Fruit fly (Drosophila melanogaster) whole organism, embryonic: ENCODE data around the gene CG31098.

ENCODE experiments used
- BtbVII ChIP-seq: fragments of 200-800 bp; sonication (Bioruptor generic); optimal IDR thresholded peaks from 3 replicates; lab custom pipeline; 2017; ENCODE audit warnings: missing biosample characterization, mild to moderate bottlenecking, missing genetic modification characterization
- CG10209 ChIP-seq: fragments of 200-800 bp; sonication (Bioruptor generic); optimal IDR thresholded peaks from 3 replicates; lab custom pipeline; 2017; ENCODE audit warnings: missing biosample characterization, mild to moderate bottlenecking, missing genetic modification characterization, missing genetic modification reagents
- CG10543 ChIP-seq: fragments of 200-800 bp; sonication (Bioruptor generic); optimal IDR thresholded peaks from 3 replicates; lab custom pipeline; 2017; ENCODE audit warnings: missing biosample characterization, mild to moderate bottlenecking, missing genetic modification characterization, moderate library complexity
- CG12219 ChIP-seq: fragments of 200-800 bp; sonication (Bioruptor generic); optimal IDR thresholded peaks from 3 replicates; lab custom pipeline; 2018; ENCODE audit warnings: missing biosample characterization, mild to moderate bottlenecking, missing genetic modification characterization
- CG12659 ChIP-seq: fragments of 200-800 bp; sonication (Bioruptor generic); optimal IDR thresholded peaks from 3 replicates; lab custom pipeline; 2017; ENCODE audit warnings: mild to moderate bottlenecking, missing biosample characterization, missing genetic modification reagents, missing genetic modification characterization
- CG13296 ChIP-seq: fragments of 200-800 bp; sonication (Bioruptor generic); optimal IDR thresholded peaks from 3 replicates; lab custom pipeline; 2018; ENCODE audit warnings: missing biosample characterization, mild to moderate bottlenecking, missing genetic modification characterization
- CG15514 ChIP-seq: fragments of 200-800 bp; sonication (Bioruptor generic); optimal IDR thresholded peaks from 3 replicates; lab custom pipeline; 2017; ENCODE audit warnings: missing biosample characterization, missing genetic modification characterization, mild to moderate bottlenecking, moderate library complexity, missing genetic modification reagents
- CG16863 ChIP-seq: fragments of 200-800 bp; sonication (Bioruptor generic); optimal IDR thresholded peaks from 3 replicates; lab custom pipeline; 2016; ENCODE audit warnings: missing biosample characterization, missing genetic modification characterization
- CG18599 ChIP-seq: fragments of 200-800 bp; sonication (Bioruptor generic); optimal IDR thresholded peaks from 3 replicates; lab custom pipeline; 2017; ENCODE audit warnings: missing biosample characterization, missing genetic modification characterization, mild to moderate bottlenecking, moderate library complexity, missing genetic modification reagents
- CG2120 ChIP-seq: fragments of 200-800 bp; sonication (Bioruptor generic); optimal IDR thresholded peaks from 3 replicates; lab custom pipeline; 2016; ENCODE audit warnings: missing biosample characterization, missing genetic modification characterization
- CG2202 ChIP-seq: fragments of 200-800 bp; sonication (Bioruptor generic); optimal IDR thresholded peaks from 2 replicates; lab custom pipeline; 2018; ENCODE audit warnings: missing biosample characterization, mild to moderate bottlenecking, missing genetic modification characterization
- CG2678 ChIP-seq: fragments of 200-800 bp; sonication (Bioruptor generic); optimal IDR thresholded peaks from 3 replicates; lab custom pipeline; 2019; ENCODE audit warnings: missing biosample characterization, mild to moderate bottlenecking, missing genetic modification characterization, moderate library complexity
- CG34376 ChIP-seq: fragments of 200-800 bp; sonication (Bioruptor generic); optimal IDR thresholded peaks from 2 replicates; lab custom pipeline; 2018; ENCODE audit warnings: missing biosample characterization, mild to moderate bottlenecking, missing genetic modification characterization
- CG5245 ChIP-seq: fragments of 200-800 bp; sonication (Bioruptor generic); optimal IDR thresholded peaks from 3 replicates; lab custom pipeline; 2016; ENCODE audit warnings: missing biosample characterization, missing genetic modification characterization
- CG7372 ChIP-seq: fragments of 200-800 bp; sonication (Bioruptor generic); IDR thresholded peaks from 2 replicates; pipeline ENCODE4 v1.3.6; 2022; ENCODE audit warnings: missing biosample characterization, missing genetic modification characterization
- CG8281 ChIP-seq: fragments of 200-800 bp; sonication (Bioruptor generic); optimal IDR thresholded peaks from 2 replicates; lab custom pipeline; 2018; ENCODE audit warnings: missing biosample characterization, mild to moderate bottlenecking, missing genetic modification characterization, moderate library complexity
- CG8388 ChIP-seq: fragments of 200-800 bp; sonication (Bioruptor generic); optimal IDR thresholded peaks from 2 replicates; lab custom pipeline; 2019; ENCODE audit warnings: missing biosample characterization, mild to moderate bottlenecking, missing genetic modification characterization, moderate library complexity
- CG8924 ChIP-seq: fragments of 200-800 bp; optimal IDR thresholded peaks from 3 replicates; lab custom pipeline; 2019; ENCODE audit warnings: missing biosample characterization, mild to moderate bottlenecking, missing genetic modification characterization, moderate library complexity
- CG9215 ChIP-seq: fragments of 200-800 bp; sonication (Bioruptor generic); IDR thresholded peaks from 2 replicates; pipeline ENCODE4 v1.3.6; 2022; ENCODE audit warnings: missing biosample characterization, missing genetic modification characterization
- ERR ChIP-seq: fragments of 200-800 bp; sonication (Bioruptor generic); optimal IDR thresholded peaks from 2 replicates; lab custom pipeline; 2016; ENCODE audit warnings: missing biosample characterization, missing genetic modification characterization
- HHEX ChIP-seq: fragments of 200-800 bp; sonication (Bioruptor generic); optimal IDR thresholded peaks from 3 replicates; lab custom pipeline; 2017; ENCODE audit warnings: missing biosample characterization, mild to moderate bottlenecking, missing genetic modification characterization, missing genetic modification reagents
- HmgZ ChIP-seq: fragments of 200-800 bp; sonication (Bioruptor generic); optimal IDR thresholded peaks from 2 replicates; lab custom pipeline; 2018; ENCODE audit warnings: missing biosample characterization, mild to moderate bottlenecking, missing genetic modification characterization
- Hr51 ChIP-seq, 2 experiments: fragments of 200-800 bp; sonication (Bioruptor generic); optimal IDR thresholded peaks; 2 replicates in 1 of 2; 3 replicates in 1 of 2; lab custom pipeline; 2016 to 2018; ENCODE audit warnings: missing biosample characterization in 2 of 2, missing genetic modification characterization in 2 of 2, mild to moderate bottlenecking in 1 of 2, moderate library complexity in 1 of 2
- MTF-1 ChIP-seq: fragments of 200-800 bp; sonication (Bioruptor generic); optimal IDR thresholded peaks from 2 replicates; lab custom pipeline; 2018; ENCODE audit warnings: missing biosample characterization, mild to moderate bottlenecking, missing genetic modification characterization, borderline replicate concordance
- Med ChIP-seq: fragments of 200-800 bp; sonication (Bioruptor generic); peaks from one replicate; lab custom pipeline; 2016; ENCODE audit warnings: missing biosample characterization, missing genetic modification characterization, mild to moderate bottlenecking, inconsistent platforms, moderate library complexity
- Meics ChIP-seq: fragments of 200-800 bp; sonication (Bioruptor generic); optimal IDR thresholded peaks from 2 replicates; lab custom pipeline; 2017; ENCODE audit warnings: missing biosample characterization, mild to moderate bottlenecking, missing genetic modification characterization
- Neu2 ChIP-seq: fragments of 200-800 bp; sonication (Bioruptor generic); optimal IDR thresholded peaks from 3 replicates; lab custom pipeline; 2016; ENCODE audit warnings: missing biosample characterization, missing genetic modification characterization, borderline replicate concordance
- PHDP ChIP-seq: fragments of 200-800 bp; sonication (Bioruptor generic); optimal IDR thresholded peaks from 3 replicates; lab custom pipeline; 2018; ENCODE audit warnings: missing biosample characterization, mild to moderate bottlenecking, missing genetic modification characterization, moderate library complexity
- Vsx1 ChIP-seq: fragments of 200-800 bp; sonication (Bioruptor generic); optimal IDR thresholded peaks from 2 replicates; lab custom pipeline; 2017; ENCODE audit warnings: missing biosample characterization, mild to moderate bottlenecking, missing genetic modification characterization, missing genetic modification reagents
- aop ChIP-seq: fragments of 200-800 bp; sonication (Bioruptor generic); IDR thresholded peaks from 2 replicates; pipeline ENCODE4 v1.3.6; 2022; ENCODE audit warnings: missing biosample characterization, missing genetic modification characterization
- ato ChIP-seq: fragments of 200-800 bp; sonication (Bioruptor generic); IDR thresholded peaks from 2 replicates; pipeline ENCODE4 v1.3.6; 2022; ENCODE audit warnings: missing biosample characterization, missing genetic modification characterization; ENCODE audit not compliant: partially characterized antibody
- br ChIP-seq: fragments of >200 bp; optimal IDR thresholded peaks from 2 replicates; lab custom pipeline; 2017
- cwo ChIP-seq: fragments of 200-800 bp; sonication (Bioruptor generic); optimal IDR thresholded peaks from 3 replicates; lab custom pipeline; 2017; ENCODE audit warnings: missing biosample characterization, missing genetic modification characterization, mild to moderate bottlenecking, moderate library complexity, missing genetic modification reagents
- fru ChIP-seq: fragments of >200 bp; optimal IDR thresholded peaks from 2 replicates; lab custom pipeline; 2017
- hkb ChIP-seq, 2 experiments: fragments of 200-800 bp in 1 of 2; fragments of >200 bp in 1 of 2; sonication (Bioruptor generic) in 1 of 2; IDR thresholded peaks in 1 of 2; optimal IDR thresholded peaks in 1 of 2; 2 replicates each; pipeline versions ENCODE4 v1.3.6 to Lab custom; 2017 to 2022; ENCODE audit warnings: missing biosample characterization in 1 of 2, missing genetic modification characterization in 1 of 2
- klu ChIP-seq: fragments of 200-800 bp; sonication (Bioruptor generic); IDR thresholded peaks from 2 replicates; pipeline ENCODE4 v1.3.6; 2022; ENCODE audit warnings: missing biosample characterization, missing genetic modification characterization
- lov ChIP-seq, 2 experiments: fragments of 200-800 bp in 1 of 2; fragments of >200 bp in 1 of 2; sonication (Bioruptor generic) in 1 of 2; IDR thresholded peaks in 1 of 2; optimal IDR thresholded peaks in 1 of 2; 2 replicates in 1 of 2; 3 replicates in 1 of 2; pipeline versions ENCODE4 v1.3.6 to Lab custom; 2017 to 2022; ENCODE audit warnings: missing biosample characterization in 1 of 2, missing genetic modification characterization in 1 of 2
- ranshi ChIP-seq: fragments of 200-800 bp; sonication (Bioruptor generic); IDR thresholded peaks from 2 replicates; pipeline ENCODE4 v1.3.6; 2022; ENCODE audit warnings: missing biosample characterization, missing genetic modification characterization
- ro ChIP-seq: fragments of 200-800 bp; sonication (Bioruptor generic); IDR thresholded peaks from 2 replicates; pipeline ENCODE4 v1.3.6; 2022; ENCODE audit warnings: missing biosample characterization, missing genetic modification characterization
- wdn ChIP-seq: fragments of 200-800 bp; sonication (Bioruptor generic); IDR thresholded peaks from 2 replicates; pipeline ENCODE4 v1.3.6; 2022; ENCODE audit warnings: missing biosample characterization, missing genetic modification characterization

The CG31098 gene

DNA sequence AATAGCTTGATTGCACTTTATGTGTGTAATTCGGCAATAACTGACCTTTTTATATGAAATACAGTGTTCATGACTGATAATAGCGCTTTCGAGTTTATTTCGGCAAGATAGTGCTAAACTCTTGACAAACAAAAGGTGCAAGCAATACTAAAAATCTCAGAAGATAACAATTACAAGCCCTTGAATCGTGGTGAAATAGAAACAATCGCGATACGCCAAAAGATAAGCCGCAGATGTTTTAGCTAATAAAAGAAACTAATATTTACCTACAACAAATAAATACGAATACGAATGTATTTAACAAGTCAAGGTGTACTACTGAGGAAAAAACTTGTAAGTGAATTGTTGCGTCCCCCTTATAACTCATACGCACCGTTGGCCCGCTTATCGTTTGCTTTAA lies 17.5 kb downstream of the CG31098 start (continued):
- TF ChIP-seq cwo (peak; percentile 19), hkb (optimal IDR thresholded peaks at IDR 0.05; lab: Kevin White, UChicago) (no peak), hkb (GFP tag; IDR thresholded peaks at IDR 0.05; lab: Robert Waterston, UW) (peak; percentile 22; the same call in 1 of the 2 replicates), CG5245 (no peak), ro (no peak), CG13296 (GFP tag; lab: Kevin White, UChicago) (peak; percentile 81), PHDP (tag; lab: Kevin White, UChicago) (peak; percentile 71), CG7372 (peak; percentile 59), Med (GFP tag; lab: Kevin White, UChicago) (peak; percentile 67), CG8924 (tag; lab: Kevin White, UChicago) (peak; percentile 27), CG10543 (GFP tag; lab: Kevin White, UChicago) (peak; percentile 48), MTF-1 (GFP tag; lab: Kevin White, UChicago) (peak; percentile 6), Neu2 (no peak), CG34376 (GFP tag; lab: Kevin White, UChicago) (peak; percentile 47), CG12219 (GFP tag; lab: Kevin White, UChicago) (no peak), CG2202 (tag; lab: Kevin White, UChicago) (no peak), CG15514 (GFP tag; lab: Kevin White, UChicago) (peak; percentile 48), CG18599 (peak; percentile 68), HmgZ (peak; percentile 46), BtbVII (GFP tag; lab: Kevin White, UChicago) (peak; percentile 66), CG2678 (tag; lab: Kevin White, UChicago) (peak; percentile 65), klu (GFP tag; lab: Robert Waterston, UW) (no peak), HHEX (GFP tag; lab: Kevin White, UChicago) (peak; percentile 8)
- TF ChIP-seq, all 482 proteins: peak for 62

- no peak for TF ChIP-seq fru
- no peak for TF ChIP-seq cwo
- TF ChIP-seq ato = no peak
- TF ChIP-seq lov (optimal IDR thresholded peaks at IDR 0.05; lab: Kevin White, UChicago) = no peak
- no peak for TF ChIP-seq lov (GFP tag; IDR thresholded peaks at IDR 0.05; lab: Robert Waterston, UW)
- no peak for TF ChIP-seq ERR (GFP tag; lab: Kevin White, UChicago)
- no peak for TF ChIP-seq Meics (GFP tag; lab: Kevin White, UChicago)
- no peak for TF ChIP-seq CG10209 (GFP tag; lab: Kevin White, UChicago)
- no peak for TF ChIP-seq CG9215 (GFP tag; lab: Robert Waterston, UW)
- TF ChIP-seq CG8388 (GFP tag; lab: Kevin White, UChicago) = no peak
- no peak for TF ChIP-seq CG2120 (GFP tag; lab: Kevin White, UChicago)
- no peak for TF ChIP-seq Vsx1
- no peak for TF ChIP-seq CG12659 (GFP tag; lab: Kevin White, UChicago)
- TF ChIP-seq aop (GFP tag; lab: Robert Waterston, UW) = no peak
- no peak for TF ChIP-seq CG16863 (GFP tag; lab: Kevin White, UChicago)
- TF ChIP-seq ranshi = no peak
- TF ChIP-seq wdn (GFP tag; lab: Robert Waterston, UW) = no peak
- no peak for TF ChIP-seq Hr51 (GFP tag; optimal IDR thresholded peaks at IDR 0.05; lab: Kevin White, UChicago)
- TF ChIP-seq CG8281 (tag; lab: Kevin White, UChicago) = no peak
- TF ChIP-seq br (lab: Kevin White, UChicago) = no peak
Observed at dm6 chr3R:25273537-25273936, 19.2 kb downstream of the CG31098 start, which contains the start of gene CG11878. TSS of gene CG11878 (plus strand) at chr3R:25273837.
